Fruit fly (Drosophila melanogaster) Kc167 (cell line): ENCODE results near the gene unc79.

Source experiments
- Myc ChIP-seq: fragments of >200 bp; optimal IDR thresholded peaks from 2 replicates; lab custom pipeline; 2017; ENCODE audit warnings: missing external identifiers
- Sin3A ChIP-seq: fragments of >200 bp; optimal IDR thresholded peaks from 2 replicates; lab custom pipeline; 2018; ENCODE audit warnings: missing external identifiers
- h ChIP-seq: fragments of >200 bp; optimal IDR thresholded peaks from 3 replicates; lab custom pipeline; 2018; ENCODE audit warnings: missing external identifiers
- insv ChIP-seq: fragments of >200 bp; optimal IDR thresholded peaks from 3 replicates; lab custom pipeline; 2018; ENCODE audit warnings: missing external identifiers
- psq ChIP-seq: fragments of >200 bp; optimal IDR thresholded peaks from 2 replicates; lab custom pipeline; 2017; ENCODE audit warnings: missing external identifiers
- ttk ChIP-seq: sonication (Bioruptor generic); optimal IDR thresholded peaks from 2 replicates; lab custom pipeline; 2017; ENCODE audit warnings: missing external identifiers

unc79 gene

DNA sequence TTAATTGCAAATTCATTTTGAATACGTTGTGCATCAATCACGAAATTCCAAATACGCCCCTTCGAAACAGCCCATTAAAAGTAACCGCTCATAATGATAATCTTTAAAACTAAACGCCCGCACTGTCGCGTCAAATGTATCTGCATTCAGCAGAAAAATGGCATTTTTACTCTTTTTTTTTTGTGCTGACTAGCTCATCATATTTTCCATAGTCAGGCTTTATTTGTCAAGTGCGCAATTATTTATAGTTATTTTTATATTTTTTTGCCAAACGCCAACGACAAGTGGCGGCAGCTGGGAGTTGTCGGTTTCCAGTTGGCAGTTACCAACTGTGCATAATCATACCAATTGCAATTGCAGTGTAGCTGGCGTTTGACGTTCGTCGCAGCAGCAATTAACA is 10.5 kb upstream of the unc79 start, which contains the start of gene CG14280:
Gene CG14280, plus strand, starts transcription at position 301 of the 400 bp plus-strand sequence.
- TF ChIP-seq ttk (no peak), psq (lab: Kevin White, UChicago) (no peak), insv (lab: Kevin White, UChicago) (no peak), Sin3A (lab: Kevin White, UChicago) (no peak), Myc (lab: Kevin White, UChicago) (no peak), h (lab: Kevin White, UChicago) (no peak)

DNA sequence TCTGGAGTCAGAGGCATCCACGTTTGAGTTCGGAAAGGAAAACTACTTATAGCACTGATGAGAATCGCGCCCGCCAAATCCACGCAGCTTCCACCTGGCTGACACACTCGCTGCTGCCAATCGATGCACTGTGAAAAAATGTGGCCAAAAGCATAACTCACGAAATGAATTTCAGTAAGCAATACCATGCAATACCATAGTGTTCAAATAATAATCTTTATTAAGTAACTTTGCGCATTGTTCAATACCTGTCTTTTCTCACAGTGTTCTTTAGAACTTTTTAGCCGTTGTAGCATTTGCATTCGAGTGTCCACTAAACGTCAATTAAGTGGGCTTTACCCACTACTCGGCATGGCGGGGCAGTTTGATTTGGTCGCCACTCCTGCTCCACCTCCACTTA is 9.3 kb upstream of the unc79 start:
- TF ChIP-seq insv (lab: Kevin White, UChicago) (no peak), Sin3A (lab: Kevin White, UChicago) (no peak), h (lab: Kevin White, UChicago) (no peak), ttk (no peak), psq (lab: Kevin White, UChicago) (no peak), Myc (lab: Kevin White, UChicago) (no peak)

- TF ChIP-seq insv (lab: Kevin White, UChicago) (no peak), psq (lab: Kevin White, UChicago) (no peak), Myc (lab: Kevin White, UChicago) (no peak), h (lab: Kevin White, UChicago) (no peak), Sin3A (lab: Kevin White, UChicago) (no peak), ttk (no peak)
Observed at dm6 chr3R:19253975-19254374, 8.0 kb upstream of the unc79 start.

DNA sequence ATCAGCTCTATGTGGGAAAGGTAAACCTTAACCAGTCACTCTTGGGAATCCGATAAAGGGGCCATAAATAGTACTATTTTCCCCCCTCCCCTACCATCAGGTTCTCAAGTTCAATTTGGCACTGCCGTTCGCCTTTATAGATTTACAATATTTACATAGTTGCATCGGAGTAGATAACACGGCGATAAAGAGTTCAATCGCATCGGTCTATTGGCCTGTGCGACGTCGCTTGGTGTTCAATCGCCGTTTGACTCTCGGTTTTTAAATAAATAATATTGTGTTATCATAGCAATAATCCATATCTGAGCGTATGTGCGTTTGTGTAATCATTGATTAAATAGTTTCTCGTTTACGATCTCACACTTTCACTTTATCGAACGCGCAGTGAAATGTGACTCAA is 4.1 kb upstream of the unc79 start:
- TF ChIP-seq Sin3A (lab: Kevin White, UChicago) (no peak), ttk (no peak), h (lab: Kevin White, UChicago) (no peak), insv (lab: Kevin White, UChicago) (no peak), Myc (lab: Kevin White, UChicago) (no peak), psq (lab: Kevin White, UChicago) (no peak)

- TF ChIP-seq psq (lab: Kevin White, UChicago) (no peak), Myc (lab: Kevin White, UChicago) (no peak), Sin3A (lab: Kevin White, UChicago) (no peak), insv (lab: Kevin White, UChicago) (no peak), h (lab: Kevin White, UChicago) (no peak), ttk (no peak)
Observed at dm6 chr3R:19248036-19248435, 2.1 kb upstream of the unc79 start, which contains the start of gene CG5217. CG5217 (minus strand) TSS chr3R:19248136.

DNA sequence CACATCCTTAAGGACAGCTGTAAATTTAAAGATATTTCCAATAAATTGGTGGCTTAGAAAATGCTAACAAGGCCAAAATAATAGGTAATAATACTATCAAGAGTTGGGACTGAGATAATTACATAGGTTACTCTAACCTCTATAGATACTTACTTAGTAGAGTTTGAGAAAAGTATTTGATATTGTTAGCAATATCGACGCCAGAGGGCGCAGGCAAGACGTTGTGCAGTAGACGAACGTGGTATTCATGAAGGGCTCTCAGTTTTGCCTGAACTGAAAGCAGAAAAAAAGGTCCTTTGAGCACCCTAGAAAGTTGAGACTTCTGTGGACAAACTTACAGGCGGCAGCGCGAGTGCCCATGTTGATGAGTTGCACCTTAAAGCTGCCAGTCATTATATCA is 531 bp downstream of the unc79 start:
- TF ChIP-seq ttk (no peak), h (lab: Kevin White, UChicago) (no peak), Sin3A (lab: Kevin White, UChicago) (no peak), psq (lab: Kevin White, UChicago) (no peak), Myc (lab: Kevin White, UChicago) (no peak), insv (lab: Kevin White, UChicago) (no peak)

dm6 chr3R:19238934-19239333 is 7.0 kb downstream of the unc79 start:
- TF ChIP-seq insv (lab: Kevin White, UChicago) (no peak), Myc (lab: Kevin White, UChicago) (no peak), ttk (no peak), Sin3A (lab: Kevin White, UChicago) (no peak), psq (lab: Kevin White, UChicago) (no peak), h (lab: Kevin White, UChicago) (no peak)

- TF ChIP-seq insv (lab: Kevin White, UChicago) (no peak), ttk (no peak), h (lab: Kevin White, UChicago) (no peak), psq (lab: Kevin White, UChicago) (no peak), Myc (lab: Kevin White, UChicago) (no peak), Sin3A (lab: Kevin White, UChicago) (no peak)
Observed at dm6 chr3R:19229245-19229644, 16.7 kb downstream of the unc79 start, which contains the start of the genes CG5250 and Polr2M. CG5250 (minus strand) TSS chr3R:19229276. Polr2M (plus strand) TSS chr3R:19229463.

DNA sequence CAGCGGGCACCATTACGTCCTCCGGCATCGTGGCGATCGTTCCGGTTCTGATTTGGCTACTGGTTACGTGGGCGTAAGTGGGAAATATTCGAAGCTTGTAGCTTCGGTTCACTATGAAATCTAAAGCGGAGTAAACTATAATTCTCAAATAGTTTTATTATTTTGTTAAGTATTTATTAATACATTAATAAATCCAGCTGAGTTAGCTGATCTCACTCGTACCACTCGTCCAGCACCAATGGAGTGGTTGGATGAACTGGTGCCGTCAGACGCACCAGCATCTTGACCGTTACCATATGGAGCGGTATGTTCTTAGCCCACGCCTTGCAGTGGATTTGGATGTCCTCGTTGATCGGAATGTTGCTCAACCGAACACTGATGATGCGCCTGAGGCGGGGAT is 17.9 kb downstream of the unc79 start, which contains the start of gene CG11703:
Gene CG11703, minus strand, starts transcription at position 101 of the 400 bp plus-strand sequence.
- no peak for TF ChIP-seq ttk
- TF ChIP-seq insv (lab: Kevin White, UChicago), result no peak
- TF ChIP-seq Myc (lab: Kevin White, UChicago), result no peak
- TF ChIP-seq Sin3A (lab: Kevin White, UChicago), result no peak
- no peak for TF ChIP-seq h (lab: Kevin White, UChicago)
- no peak for TF ChIP-seq psq (lab: Kevin White, UChicago)

dm6 chr3R:19226137-19226873 is 19.6 kb downstream of the unc79 start, which contains the start of gene vib:
vib (minus strand) TSS chr3R:19226651.
- TF ChIP-seq ttk (no peak), psq (lab: Kevin White, UChicago) (no peak), Sin3A (lab: Kevin White, UChicago) (no peak), h (lab: Kevin White, UChicago) (no peak), insv (lab: Kevin White, UChicago) (no peak), Myc (lab: Kevin White, UChicago) (no peak)

DNA sequence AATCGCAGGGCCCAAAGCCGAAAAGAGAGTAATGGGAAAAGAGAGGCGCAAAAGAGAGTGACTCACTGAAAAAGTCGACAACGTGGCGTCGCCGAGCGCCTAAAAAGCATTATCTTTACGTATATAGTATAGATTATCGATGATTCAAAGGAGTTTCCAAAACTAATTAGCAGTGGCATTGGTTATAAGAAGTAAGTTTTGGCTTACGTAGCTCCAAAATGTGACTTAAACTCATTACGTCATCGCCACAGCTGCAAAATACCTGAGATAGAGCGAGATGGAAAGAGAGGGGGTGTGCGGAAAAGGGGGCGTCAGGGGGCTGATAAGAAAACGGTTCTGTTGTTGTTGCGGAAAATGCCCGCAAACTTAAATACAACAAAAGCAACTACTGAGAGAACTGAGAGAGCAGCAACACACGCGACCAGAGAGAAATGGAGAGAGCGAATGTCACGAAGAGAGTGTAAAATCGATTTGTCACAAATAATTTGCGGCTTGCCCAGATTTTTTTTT is 20.4 kb downstream of the unc79 start:
- no peak for TF ChIP-seq Sin3A (lab: Kevin White, UChicago)
- no peak for TF ChIP-seq psq (lab: Kevin White, UChicago)
- TF ChIP-seq h (lab: Kevin White, UChicago), result no peak
- TF ChIP-seq insv (lab: Kevin White, UChicago), result no peak
